Worm (Caenorhabditis elegans): ENCODE results near the gene osm-10.
A peak's percentile ranks its signal among the peaks of the same experiment; 100 is the strongest.

The osm-10 gene

ce11 chrIII:7246389-7246788, 3.3 kb downstream of the osm-10 start:
- TF ChIP-seq Y75B8A.6 (GFP tag; IDR thresholded peaks at IDR 0.05) (no peak), sdz-12 (GFP tag; optimal IDR thresholded peaks at IDR 0.05) (no peak), ces-1 (GFP tag; optimal IDR thresholded peaks at IDR 0.05) (peak; percentile 59), fkh-10 (GFP tag; optimal IDR thresholded peaks at IDR 0.05) (peak; percentile 64), nhr-6 (tag; optimal IDR thresholded peaks at IDR 0.05) (no peak), ceh-62 (tag; optimal IDR thresholded peaks at IDR 0.05) (no peak)

- TF ChIP-seq unc-62 (GFP tag; optimal IDR thresholded peaks at IDR 0.05 in 1 of 2): peak in 1 of 2 experiments; percentile 44
- no peak for TF ChIP-seq unc-62 (tag; optimal IDR thresholded peaks at IDR 0.05)
- TF ChIP-seq dve-1 (tag; optimal IDR thresholded peaks at IDR 0.05; ENCODE audit: insufficient read depth): no peak
Measured at ce11 chrIII:7247740-7248139, 4.7 kb downstream of the osm-10 start, which contains the start of gene zmp-6. Gene zmp-6, minus strand, starts transcription at chrIII:7247840.

ce11 chrIII:7253669-7254068, 10.6 kb downstream of the osm-10 start:
- TF ChIP-seq ctbp-1 (GFP tag; IDR thresholded peaks at IDR 0.05): no peak
- no peak for TF ChIP-seq nhr-42 (GFP tag; IDR thresholded peaks at IDR 0.05)
- TF ChIP-seq Y5F2A.4 (GFP tag; optimal IDR thresholded peaks at IDR 0.05): no peak
- TF ChIP-seq fkh-10 (GFP tag; optimal IDR thresholded peaks at IDR 0.05): peak; percentile 91
- peak; percentile 80 for TF ChIP-seq ces-1 (GFP tag; optimal IDR thresholded peaks at IDR 0.05)
- no peak for TF ChIP-seq ceh-28 (tag; optimal IDR thresholded peaks at IDR 0.05)

- TF ChIP-seq ces-1 (GFP tag; optimal IDR thresholded peaks at IDR 0.05) (peak; percentile 10), rbr-2 (tag; optimal IDR thresholded peaks at IDR 0.05) (no peak), fkh-10 (GFP tag; optimal IDR thresholded peaks at IDR 0.05) (peak; percentile 71), nhr-48 (tag; optimal IDR thresholded peaks at IDR 0.05) (no peak)
Measured at ce11 chrIII:7258931-7259330, 15.9 kb downstream of the osm-10 start, which contains the start of gene B0361.4. Gene B0361.4, plus strand, starts transcription at chrIII:7258991.

ce11 chrIII:7262592-7262991, 19.5 kb downstream of the osm-10 start:
- TF ChIP-seq ces-1 (GFP tag; optimal IDR thresholded peaks at IDR 0.05) (peak; percentile 31), saeg-2 (GFP tag; IDR thresholded peaks at IDR 0.05) (no peak), nhr-42 (GFP tag; IDR thresholded peaks at IDR 0.05) (no peak), rbr-2 (tag; optimal IDR thresholded peaks at IDR 0.05) (no peak), nhr-28 (tag; optimal IDR thresholded peaks at IDR 0.05) (no peak)

- TF ChIP-seq unc-62 (GFP tag; optimal IDR thresholded peaks at IDR 0.05 in 1 of 2) (peak in 1 of 2 experiments; percentile 92), unc-62 (tag; optimal IDR thresholded peaks at IDR 0.05) (no peak), lin-1 (GFP tag; IDR thresholded peaks at IDR 0.05) (no peak)
Measured at ce11 chrIII:7263028-7263427, 19.9 kb downstream of the osm-10 start.

- peak; percentile 39 for TF ChIP-seq mep-1 (tag; optimal IDR thresholded peaks at IDR 0.05)
- no peak for TF ChIP-seq D1046.2 (GFP tag; IDR thresholded peaks at IDR 0.05)
- TF ChIP-seq daf-16 (GFP tag; optimal IDR thresholded peaks at IDR 0.05): no peak
- peak; percentile 40 for TF ChIP-seq daf-16 (tag; optimal IDR thresholded peaks at IDR 0.05)
- peak; percentile 35; the same call in 1 of the 2 replicates for TF ChIP-seq dmd-6 (GFP tag; IDR thresholded peaks at IDR 0.05)
- TF ChIP-seq hlh-30 (tag; optimal IDR thresholded peaks at IDR 0.05; ENCODE audit: insufficient read depth): peak; percentile 23
- no peak for TF ChIP-seq dve-1 (tag; optimal IDR thresholded peaks at IDR 0.05; ENCODE audit: insufficient read depth)
- peak; percentile 7 for TF ChIP-seq nhr-6 (tag; optimal IDR thresholded peaks at IDR 0.05)
- TF ChIP-seq unc-62 (GFP tag; optimal IDR thresholded peaks at IDR 0.05 in 1 of 2): no peak
- TF ChIP-seq unc-62 (tag; optimal IDR thresholded peaks at IDR 0.05): no peak
- TF ChIP-seq nhr-28 (tag; optimal IDR thresholded peaks at IDR 0.05): peak; percentile 54
- no peak for TF ChIP-seq zip-2 (tag; optimal IDR thresholded peaks at IDR 0.05)
Measured at ce11 chrIII:7271083-7271482, 28.0 kb downstream of the osm-10 start.

- no peak for TF ChIP-seq nhr-76 (tag; optimal IDR thresholded peaks at IDR 0.05)
- no peak for TF ChIP-seq sdz-12 (GFP tag; optimal IDR thresholded peaks at IDR 0.05)
- TF ChIP-seq ZK337.2 (GFP tag; IDR thresholded peaks at IDR 0.05): no peak
- peak; percentile 51 for TF ChIP-seq rbr-2 (tag; optimal IDR thresholded peaks at IDR 0.05)
- TF ChIP-seq mdl-1 (tag; optimal IDR thresholded peaks at IDR 0.05): peak in 1 of 2 experiments; percentile 84
- TF ChIP-seq lin-1 (GFP tag; IDR thresholded peaks at IDR 0.05): no peak
- TF ChIP-seq Y5F2A.4 (GFP tag; optimal IDR thresholded peaks at IDR 0.05): no peak
- peak; percentile 15 for TF ChIP-seq nhr-25 (tag; optimal IDR thresholded peaks at IDR 0.05; ENCODE audit: borderline replicate concordance, insufficient read depth)
- TF ChIP-seq F49E8.2 (tag; optimal IDR thresholded peaks at IDR 0.05; ENCODE audit: borderline replicate concordance): no peak
- no peak for TF ChIP-seq F26F4.8 (GFP tag; conservative IDR thresholded peaks at IDR 0.05)
- peak; percentile 18 for TF ChIP-seq dpl-1 (GFP tag; optimal IDR thresholded peaks at IDR 0.05)
- peak; percentile 78 for TF ChIP-seq hlh-11 (tag; optimal IDR thresholded peaks at IDR 0.05)
- TF ChIP-seq Y48G9A.11 (GFP tag; IDR thresholded peaks at IDR 0.05): no peak
- TF ChIP-seq nhr-102 (tag; optimal IDR thresholded peaks at IDR 0.05): no peak
- TF ChIP-seq ceh-44 (GFP tag; IDR thresholded peaks at IDR 0.05): no peak
Measured at ce11 chrIII:7272088-7272487, 29.0 kb downstream of the osm-10 start.

Measured in whole organism, L4 larva.